Fruit fly (Drosophila melanogaster): ENCODE measurements around the gene CG15431.
A peak's percentile ranks its signal among the peaks of the same experiment; 100 is the strongest.

Gene CG15431

DNA sequence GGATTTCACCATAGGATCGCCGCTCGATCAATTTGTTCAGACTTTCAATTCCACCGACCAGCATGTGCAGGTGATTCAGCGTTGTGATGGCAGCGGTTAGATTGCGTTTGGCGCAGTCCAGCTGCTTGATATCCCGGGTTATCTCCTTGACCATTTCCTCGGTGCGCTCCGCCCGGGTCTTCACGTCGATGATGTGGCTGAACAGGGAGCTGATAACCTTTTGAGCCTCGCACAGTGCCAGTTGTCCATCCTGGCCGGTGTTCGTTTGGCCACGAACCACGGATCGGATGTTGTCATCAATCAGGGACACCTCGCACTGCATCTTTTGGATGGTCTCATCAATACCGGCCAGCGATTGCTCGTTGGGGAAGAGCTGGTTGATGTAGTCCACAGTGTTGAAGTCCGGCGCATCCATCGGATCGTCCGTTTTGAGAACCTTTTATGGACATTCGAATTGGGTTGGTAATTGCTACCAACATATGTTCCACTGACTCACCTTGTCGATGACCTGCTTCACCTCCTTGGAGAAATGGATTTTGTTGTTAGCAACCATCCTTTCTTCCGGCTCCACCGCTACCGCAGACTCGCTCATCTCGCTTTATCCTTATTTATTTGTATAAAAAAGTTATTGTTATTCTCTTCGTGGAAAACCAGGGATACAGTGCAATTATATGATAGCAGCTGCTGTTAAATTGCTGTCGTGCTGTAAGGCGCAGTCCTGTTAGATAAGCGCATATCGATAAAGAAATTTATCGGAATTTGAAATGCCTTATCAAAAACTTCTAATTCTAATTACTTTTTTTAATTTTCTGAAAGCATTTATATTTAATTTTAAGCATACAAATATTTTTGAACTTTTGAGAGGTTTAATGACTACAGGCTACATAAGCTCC, 55.4 kb downstream of the CG15431 start, which contains the start of gene Vps53:
Gene Vps53 (minus strand): TSS at position 676 of the 893 bp plus-strand sequence.
- no peak for TF ChIP-seq CG3919 (GFP tag; optimal IDR thresholded peaks at IDR 0.05)
- TF ChIP-seq Eip75B (GFP tag; optimal IDR thresholded peaks at IDR 0.05): no peak
- TF ChIP-seq svp (GFP tag): peak; percentile 98

dm6 chr2L:4382522-4382921, 58.6 kb downstream of the CG15431 start, which contains the start of gene CG17612:
Gene CG17612 (minus strand): TSS chr2L:4382735.
- TF ChIP-seq fkh (GFP tag; optimal IDR thresholded peaks at IDR 0.05) (peak; percentile 75), Hr4 (GFP tag; optimal IDR thresholded peaks at IDR 0.05) (no peak)

DNA sequence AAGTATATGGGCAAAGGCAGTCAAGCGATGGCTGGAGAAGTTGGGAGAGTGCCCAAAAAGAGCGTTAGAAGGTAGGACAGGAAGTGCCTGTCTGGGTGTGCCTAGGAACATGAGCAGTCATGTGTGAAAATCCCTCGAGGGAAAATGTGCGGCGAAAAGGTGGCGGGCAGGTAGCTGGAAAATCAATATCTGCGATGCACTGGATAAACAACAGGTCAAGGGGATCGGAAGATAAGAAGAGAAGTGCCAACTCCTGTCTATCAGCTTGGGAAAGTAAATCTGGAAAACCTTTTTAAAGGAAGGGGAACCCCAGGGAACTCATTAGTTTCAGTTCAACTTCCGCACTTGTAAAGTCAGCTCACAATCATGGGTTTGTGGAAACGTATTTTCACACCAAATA, 62.7 kb downstream of the CG15431 start:
- TF ChIP-seq CG11294 (GFP tag; IDR thresholded peaks at IDR 0.05) (no peak), CG34406 (GFP tag; optimal IDR thresholded peaks at IDR 0.05) (no peak), lz (GFP tag; optimal IDR thresholded peaks at IDR 0.05) (no peak), Eip78C (GFP tag) (no peak), eg (GFP tag; IDR thresholded peaks at IDR 0.05) (no peak), Met (GFP tag; optimal IDR thresholded peaks at IDR 0.05) (no peak), dsx (GFP tag; optimal IDR thresholded peaks at IDR 0.05; ENCODE audit: poor library complexity, severe bottlenecking) (no peak), CG3919 (GFP tag; optimal IDR thresholded peaks at IDR 0.05) (no peak), CG6854 (GFP tag; optimal IDR thresholded peaks at IDR 0.05) (no peak)

DNA sequence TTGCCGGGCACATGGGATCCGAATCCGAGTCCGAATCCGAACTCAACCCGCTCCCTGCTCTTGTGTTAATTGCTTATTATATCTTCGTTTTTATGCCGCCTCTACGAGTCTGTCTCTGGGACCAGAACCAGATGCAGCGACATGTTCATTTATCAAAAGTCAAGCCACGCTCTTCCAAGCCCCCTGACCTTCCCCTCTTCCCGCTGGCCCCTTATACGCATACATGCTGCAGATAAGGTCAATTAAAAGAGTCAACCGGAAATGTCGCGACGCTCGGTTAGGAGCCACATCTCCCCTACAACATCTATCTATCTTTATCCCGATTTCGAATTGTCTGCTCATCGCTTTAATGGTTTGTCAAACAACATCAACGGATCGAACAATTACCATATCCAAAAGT, 63.3 kb downstream of the CG15431 start:
- no peak for TF ChIP-seq CG9139 (GFP tag; optimal IDR thresholded peaks at IDR 0.05)
- peak; percentile 55 for TF ChIP-seq svp (GFP tag)

DNA sequence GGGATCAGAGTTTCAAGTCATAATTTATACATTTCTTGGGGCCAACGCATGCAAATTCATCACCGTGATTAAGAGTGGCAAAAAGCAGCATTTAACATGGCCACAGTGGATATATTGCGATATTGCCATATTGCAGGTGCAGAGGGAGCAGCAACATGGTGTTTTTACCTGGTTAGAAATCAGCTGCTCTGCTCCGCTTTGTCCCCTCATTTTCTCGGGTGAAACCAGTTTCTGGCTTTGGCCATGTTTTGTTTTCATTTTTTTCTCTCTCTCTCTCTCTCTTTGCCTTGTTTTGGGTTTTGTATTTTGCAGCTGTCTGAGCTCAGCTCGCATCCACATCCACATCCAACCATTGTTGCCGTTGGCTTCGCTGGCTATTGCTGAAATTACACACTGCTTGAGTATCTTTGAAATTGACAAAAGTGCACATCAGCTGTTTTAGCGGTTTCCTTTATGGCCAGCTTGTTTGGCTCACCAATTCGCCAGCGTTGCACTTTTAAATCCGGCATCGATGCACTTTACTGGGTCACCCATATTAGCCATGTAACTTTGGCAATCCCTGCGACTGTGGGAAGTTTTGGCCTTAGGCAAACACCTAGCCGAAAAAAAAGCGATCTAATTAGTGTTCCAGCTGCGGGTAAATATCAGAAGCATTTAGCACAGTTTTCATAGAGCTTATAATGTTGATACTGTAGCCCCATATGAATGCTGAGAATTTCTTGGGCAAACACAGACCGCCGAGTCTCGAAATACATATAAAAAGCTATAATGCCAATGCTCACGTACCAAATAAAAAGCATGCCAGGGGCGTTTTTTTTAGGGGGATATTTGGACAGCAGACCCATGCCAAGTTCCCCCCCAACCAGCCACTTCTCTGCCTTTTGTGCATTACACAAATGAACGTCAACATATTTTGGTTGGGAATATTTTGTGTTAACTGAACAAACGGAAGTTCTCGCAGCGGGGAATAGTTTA, 65.8 kb downstream of the CG15431 start:
- TF ChIP-seq CG8319 (GFP tag; optimal IDR thresholded peaks at IDR 0.05) (no peak), achi (GFP tag; optimal IDR thresholded peaks at IDR 0.05) (no peak), CG3032 (tag; optimal IDR thresholded peaks at IDR 0.05) (peak; percentile 9), CG7368 (GFP tag; optimal IDR thresholded peaks at IDR 0.05) (no peak), Hr4 (GFP tag; optimal IDR thresholded peaks at IDR 0.05) (no peak), ss (GFP tag; optimal IDR thresholded peaks at IDR 0.05) (peak; percentile 51 to 63), spab (GFP tag; optimal IDR thresholded peaks at IDR 0.05) (peak; percentile 47), CG15336 (GFP tag; IDR thresholded peaks at IDR 0.05) (peak; percentile 25; the same call in 1 of the 2 replicates), CG6276 (GFP tag; optimal IDR thresholded peaks at IDR 0.05) (peak; percentile 50), CG10631 (GFP tag; optimal IDR thresholded peaks at IDR 0.05) (no peak), topi (GFP tag; optimal IDR thresholded peaks at IDR 0.05) (no peak), CG8119 (GFP tag; IDR thresholded peaks at IDR 0.05) (peak; percentile 45; the same call in 2 of the 3 replicates), Eip78C (GFP tag) (peak; percentile 64), CG6808 (GFP tag; optimal IDR thresholded peaks at IDR 0.05) (peak; percentile 68), net (GFP tag; optimal IDR thresholded peaks at IDR 0.05) (no peak), Ets21C (GFP tag; optimal IDR thresholded peaks at IDR 0.05) (no peak), CG11294 (GFP tag; IDR thresholded peaks at IDR 0.05) (no peak), CG11762 (GFP tag; optimal IDR thresholded peaks at IDR 0.05; ENCODE audit: insufficient read depth) (no peak), Met (GFP tag; optimal IDR thresholded peaks at IDR 0.05) (no peak), Eip75B (GFP tag; optimal IDR thresholded peaks at IDR 0.05) (no peak), CG6792 (GFP tag; optimal IDR thresholded peaks at IDR 0.05) (no peak), lz (GFP tag; optimal IDR thresholded peaks at IDR 0.05) (no peak), Sox14 (GFP tag; optimal IDR thresholded peaks at IDR 0.05) (no peak), OdsH (GFP tag; optimal IDR thresholded peaks at IDR 0.05) (no peak), salr (GFP tag; optimal IDR thresholded peaks at IDR 0.05) (no peak), Eip93F (GFP tag; optimal IDR thresholded peaks at IDR 0.05) (no peak), Sox102F (GFP tag; optimal IDR thresholded peaks at IDR 0.05) (no peak), CG31627 (GFP tag; optimal IDR thresholded peaks at IDR 0.05) (no peak), acj6 (GFP tag; optimal IDR thresholded peaks at IDR 0.05) (no peak), fkh (GFP tag; optimal IDR thresholded peaks at IDR 0.05) (peak; percentile 82), CG32006 (GFP tag; optimal IDR thresholded peaks at IDR 0.05) (no peak)

Measured in whole organism, prepupa.